Worm (Caenorhabditis elegans): ENCODE data around the gene C35A5.5.

C35A5.5 gene

ce11 chrV:10465478-10465877 is 40.2 kb upstream of the C35A5.5 start (continued):
- TF ChIP-seq ceh-63 (GFP tag; optimal IDR thresholded peaks at IDR 0.05) (no peak), lir-3 (tag; optimal IDR thresholded peaks at IDR 0.05; ENCODE audit: poor library complexity) (peak; percentile 42)

- TF ChIP-seq fkh-8 (tag; optimal IDR thresholded peaks at IDR 0.05) (peak; percentile 99), C04F5.9 (tag; optimal IDR thresholded peaks at IDR 0.05) (peak; percentile 50), fkh-4 (tag; optimal IDR thresholded peaks at IDR 0.05; ENCODE audit: borderline replicate concordance) (no peak), nhr-90 (tag; optimal IDR thresholded peaks at IDR 0.05; ENCODE audit: poor library complexity) (peak; percentile 90), xbp-1 (tag; optimal IDR thresholded peaks at IDR 0.05) (peak; percentile 86), fkh-10 (GFP tag; optimal IDR thresholded peaks at IDR 0.05) (peak; percentile 95), nhr-20 (tag; optimal IDR thresholded peaks at IDR 0.05) (peak; percentile 98), hlh-17 (GFP tag; optimal IDR thresholded peaks at IDR 0.05; ENCODE audit: borderline replicate concordance) (no peak), lsy-2 (tag; optimal IDR thresholded peaks at IDR 0.05) (peak; percentile 85 to 93), grh-1 (GFP tag; IDR thresholded peaks at IDR 0.05) (peak; percentile 74), nhr-28 (tag; optimal IDR thresholded peaks at IDR 0.05) (no peak), nhr-47 (tag; optimal IDR thresholded peaks at IDR 0.05) (peak; percentile 95), sox-4 (tag; optimal IDR thresholded peaks at IDR 0.05) (peak; percentile 80), efl-3 (GFP tag; optimal IDR thresholded peaks at IDR 0.05) (no peak), unc-98 (GFP tag; IDR thresholded peaks at IDR 0.05) (no peak; the same call in 1 of the 2 replicates), snpc-4 (tag; optimal IDR thresholded peaks at IDR 0.05) (peak; percentile 60), zip-4 (GFP tag; optimal IDR thresholded peaks at IDR 0.05) (peak; percentile 56), unc-62 (GFP tag; optimal IDR thresholded peaks at IDR 0.05) (no peak), jun-1 (tag; optimal IDR thresholded peaks at IDR 0.05) (peak; percentile 92), unc-130 (tag; optimal IDR thresholded peaks at IDR 0.05) (peak; percentile 74), sptf-1 (tag; optimal IDR thresholded peaks at IDR 0.05) (no peak), ztf-4 (tag; optimal IDR thresholded peaks at IDR 0.05) (peak; percentile 96), fos-1 (tag; optimal IDR thresholded peaks at IDR 0.05) (peak; percentile 95), lin-15B (tag; optimal IDR thresholded peaks at IDR 0.05) (peak; percentile 39), snu-23 (GFP tag; optimal IDR thresholded peaks at IDR 0.05) (peak; percentile 98), nhr-85 (tag) (peak; percentile 99), pag-3 (tag; optimal IDR thresholded peaks at IDR 0.05; ENCODE audit: borderline replicate concordance, insufficient read depth) (no peak), mdl-1 (tag; optimal IDR thresholded peaks at IDR 0.05) (peak; percentile 90 to 99), hlh-4 (tag; optimal IDR thresholded peaks at IDR 0.05) (no peak), zag-1 (tag; optimal IDR thresholded peaks at IDR 0.05) (peak; percentile 93), unc-30 (tag; optimal IDR thresholded peaks at IDR 0.05) (no peak), aly-2 (tag; optimal IDR thresholded peaks at IDR 0.05) (peak; percentile 78), dsc-1 (tag; optimal IDR thresholded peaks at IDR 0.05) (peak; percentile 92), tlp-1 (tag; optimal IDR thresholded peaks at IDR 0.05) (no peak), nhr-77 (tag; optimal IDR thresholded peaks at IDR 0.05) (peak; percentile 96), lin-35 (GFP tag; optimal IDR thresholded peaks at IDR 0.05) (peak; percentile 85 to 88), mef-2 (tag; optimal IDR thresholded peaks at IDR 0.05) (peak; percentile 70), nhr-19 (GFP tag; conservative IDR thresholded peaks at IDR 0.05) (peak; percentile 93), nhr-237 (tag; optimal IDR thresholded peaks at IDR 0.05) (peak; percentile 96), ceh-90 (tag; optimal IDR thresholded peaks at IDR 0.05) (peak; percentile 9), Y116A8C.19 (tag; optimal IDR thresholded peaks at IDR 0.05; ENCODE audit: borderline replicate concordance) (no peak), ces-1 (GFP tag; optimal IDR thresholded peaks at IDR 0.05) (peak; percentile 26), lin-13 (GFP tag; optimal IDR thresholded peaks at IDR 0.05) (peak; percentile 89), egl-13 (tag; optimal IDR thresholded peaks at IDR 0.05) (peak; percentile 93), skn-1 (tag; optimal IDR thresholded peaks at IDR 0.05) (peak; percentile 77), sup-37 (GFP tag; optimal IDR thresholded peaks at IDR 0.05) (peak; percentile 15), ceh-8 (GFP tag; optimal IDR thresholded peaks at IDR 0.05) (peak; percentile 77), mab-9 (GFP tag; IDR thresholded peaks at IDR 0.05) (peak; percentile 80)
Observed at ce11 chrV:10466607-10467092, 39.0 kb upstream of the C35A5.5 start.

Measured in whole organism, L1 larva.